Worm (Caenorhabditis elegans) whole organism, late embryonic: ENCODE measurements around the gene nhr-88.

Source experiments
- C38D4.7 ChIP-seq: fragments of 200-800 bp; sonication (Bioruptor generic); optimal IDR thresholded peaks from 2 replicates; lab custom pipeline; 2018; ENCODE audit warnings: mild to moderate bottlenecking, missing genetic modification characterization, moderate library complexity, missing compliant biosample characterization
- K02D7.2 ChIP-seq: sonication (generic microtip); optimal IDR thresholded peaks from 2 replicates; lab custom pipeline; 2017; ENCODE audit warnings: mild to moderate bottlenecking, missing genetic modification characterization, missing compliant biosample characterization
- K09A11.1 ChIP-seq: sonication (generic microtip); optimal IDR thresholded peaks from 2 replicates; lab custom pipeline; 2017; ENCODE audit warnings: antibody characterized with exemption, mild to moderate bottlenecking, missing genetic modification characterization, missing compliant biosample characterization; ENCODE audit not compliant: insufficient read depth
- ahr-1 ChIP-seq: sonication (generic microtip); optimal IDR thresholded peaks from 2 replicates; lab custom pipeline; 2016; ENCODE audit warnings: missing genetic modification characterization, missing compliant biosample characterization
- ama-1 ChIP-seq: fragments of 150-350 bp; optimal IDR thresholded peaks from 2 replicates; lab custom pipeline; 2014
- ceh-14 ChIP-seq: sonication (generic microtip); optimal IDR thresholded peaks from 2 replicates; lab custom pipeline; 2016; ENCODE audit warnings: missing genotype, missing genetic modification characterization, missing compliant biosample characterization
- ceh-2 ChIP-seq: sonication (generic microtip); optimal IDR thresholded peaks from 2 replicates; lab custom pipeline; 2016; ENCODE audit warnings: missing genotype, missing genetic modification characterization, missing compliant biosample characterization
- ceh-30 ChIP-seq: fragments of 150-350 bp; optimal IDR thresholded peaks from 2 replicates; lab custom pipeline; 2014; ENCODE audit warnings: missing biosample characterization, missing genetic modification characterization
- ceh-31 ChIP-seq: sonication (generic microtip); optimal IDR thresholded peaks from 2 replicates; lab custom pipeline; 2016; ENCODE audit warnings: missing genetic modification characterization, missing compliant biosample characterization
- ceh-45 ChIP-seq: fragments of 200-800 bp; sonication (Bioruptor generic); IDR thresholded peaks from 2 replicates; pipeline ENCODE4 v1.3.6; 2022; ENCODE audit warnings: missing genetic modification reagents, missing genetic modification characterization, missing compliant biosample characterization
- ceh-48 ChIP-seq: sonication (generic microtip); optimal IDR thresholded peaks from 2 replicates; lab custom pipeline; 2016; ENCODE audit warnings: missing genetic modification characterization, inconsistent platforms, missing compliant biosample characterization
- ceh-6 ChIP-seq: fragments of 200-800 bp; sonication (Bioruptor generic); optimal IDR thresholded peaks from 2 replicates; lab custom pipeline; 2018; ENCODE audit warnings: mild to moderate bottlenecking, missing genetic modification characterization, missing compliant biosample characterization
- ceh-9 ChIP-seq: sonication (generic microtip); optimal IDR thresholded peaks from 2 replicates; lab custom pipeline; 2016; ENCODE audit warnings: mild to moderate bottlenecking, missing genetic modification characterization, inconsistent platforms, missing compliant biosample characterization
- che-1 ChIP-seq: sonication (generic microtip); optimal IDR thresholded peaks from 2 replicates; lab custom pipeline; 2016; ENCODE audit warnings: mild to moderate bottlenecking, missing genetic modification characterization, missing compliant biosample characterization
- dmd-4 ChIP-seq: sonication (generic microtip); optimal IDR thresholded peaks from 2 replicates; lab custom pipeline; 2016; ENCODE audit warnings: borderline replicate concordance, missing genetic modification characterization, missing compliant biosample characterization
- dve-1 ChIP-seq: sonication (generic microtip); optimal IDR thresholded peaks from 2 replicates; lab custom pipeline; 2017; ENCODE audit warnings: antibody characterized with exemption, mild to moderate bottlenecking, missing genetic modification characterization, missing compliant biosample characterization
- elt-4 ChIP-seq: sonication (generic microtip); optimal IDR thresholded peaks from 2 replicates; lab custom pipeline; 2016; ENCODE audit warnings: missing genetic modification characterization, missing compliant biosample characterization
- eyg-1 ChIP-seq: sonication (generic microtip); optimal IDR thresholded peaks from 2 replicates; lab custom pipeline; 2016; ENCODE audit warnings: missing genotype, missing genetic modification characterization, missing compliant biosample characterization
- fkh-6 ChIP-seq: sonication (generic microtip); optimal IDR thresholded peaks from 2 replicates; lab custom pipeline; 2016; ENCODE audit warnings: missing genetic modification characterization, missing compliant biosample characterization
- gmeb-2 ChIP-seq: sonication (generic microtip); optimal IDR thresholded peaks from 2 replicates; lab custom pipeline; 2016; ENCODE audit warnings: missing genetic modification characterization, inconsistent platforms, missing compliant biosample characterization
- hlh-13 ChIP-seq: fragments of 200-800 bp; sonication (Bioruptor generic); optimal IDR thresholded peaks from 2 replicates; lab custom pipeline; 2018; ENCODE audit warnings: mild to moderate bottlenecking, missing genetic modification characterization, missing compliant biosample characterization
- hlh-15 ChIP-seq: sonication (generic microtip); optimal IDR thresholded peaks from 2 replicates; lab custom pipeline; 2016; ENCODE audit warnings: missing genetic modification characterization, missing compliant biosample characterization
- hlh-8 ChIP-seq: sonication (generic microtip); optimal IDR thresholded peaks from 2 replicates; lab custom pipeline; 2016; ENCODE audit warnings: missing genotype, missing genetic modification characterization, missing compliant biosample characterization
- lim-6 ChIP-seq: sonication (generic microtip); optimal IDR thresholded peaks from 2 replicates; lab custom pipeline; 2016; ENCODE audit warnings: missing genetic modification characterization, missing compliant biosample characterization
- lin-11 ChIP-seq: fragments of 200-800 bp; sonication (Bioruptor generic); optimal IDR thresholded peaks from 2 replicates; lab custom pipeline; 2018; ENCODE audit warnings: mild to moderate bottlenecking, missing genetic modification characterization, missing compliant biosample characterization
- nfya-1 ChIP-seq: sonication (generic microtip); optimal IDR thresholded peaks from 2 replicates; lab custom pipeline; 2017; ENCODE audit warnings: missing genetic modification characterization, mild to moderate bottlenecking, missing compliant biosample characterization, antibody characterized with exemption, moderate library complexity
- nhr-11 ChIP-seq: fragments of 150-350 bp; optimal IDR thresholded peaks from 2 replicates; lab custom pipeline; 2014; ENCODE audit warnings: missing biosample characterization, missing genetic modification characterization
- npax-4 ChIP-seq: sonication (generic microtip); optimal IDR thresholded peaks from 2 replicates; lab custom pipeline; 2016; ENCODE audit warnings: missing genetic modification characterization, missing compliant biosample characterization
- odd-2 ChIP-seq: sonication (generic microtip); optimal IDR thresholded peaks from 2 replicates; lab custom pipeline; 2017; ENCODE audit warnings: antibody characterized with exemption, mild to moderate bottlenecking, missing genetic modification characterization, missing compliant biosample characterization
- pat-9 ChIP-seq: fragments of 200-800 bp; sonication (Bioruptor generic); optimal IDR thresholded peaks from 2 replicates; lab custom pipeline; 2018; ENCODE audit warnings: mild to moderate bottlenecking, missing genetic modification characterization, moderate library complexity, missing compliant biosample characterization
- pros-1 ChIP-seq: fragments of 150-350 bp; optimal IDR thresholded peaks from 2 replicates; lab custom pipeline; 2014; ENCODE audit warnings: missing biosample characterization, missing genetic modification reagents, missing genetic modification characterization
- ref-2 ChIP-seq: sonication (generic microtip); optimal IDR thresholded peaks from 2 replicates; lab custom pipeline; 2016; ENCODE audit warnings: missing genetic modification characterization, missing compliant biosample characterization
- rnt-1 ChIP-seq: sonication (generic microtip); optimal IDR thresholded peaks from 2 replicates; lab custom pipeline; 2016; ENCODE audit warnings: missing genetic modification characterization, missing compliant biosample characterization
- sox-4 ChIP-seq: sonication (generic microtip); optimal IDR thresholded peaks from 2 replicates; lab custom pipeline; 2017; ENCODE audit warnings: mild to moderate bottlenecking, missing genetic modification characterization, inconsistent platforms, missing compliant biosample characterization
- syd-9 ChIP-seq: sonication (generic microtip); optimal IDR thresholded peaks from 2 replicates; lab custom pipeline; 2016; ENCODE audit warnings: mild to moderate bottlenecking, missing genetic modification characterization, moderate library complexity, missing compliant biosample characterization
- tbx-2 ChIP-seq: sonication (generic microtip); optimal IDR thresholded peaks from 2 replicates; lab custom pipeline; 2016; ENCODE audit warnings: missing genetic modification characterization, missing compliant biosample characterization
- unc-3 ChIP-seq, 2 experiments: fragments of 200-800 bp in 1 of 2; sonication (Bioruptor generic) in 1 of 2; sonication (generic microtip) in 1 of 2; conservative IDR thresholded peaks in 1 of 2; optimal IDR thresholded peaks in 1 of 2; 2 replicates each; pipeline versions ENCODE4 v1.3.6 to Lab custom; 2016 to 2022; ENCODE audit warnings: missing compliant biosample characterization in 2 of 2, missing genetic modification characterization in 2 of 2, missing genetic modification reagents in 1 of 2
- unc-42 ChIP-seq: sonication (generic microtip); optimal IDR thresholded peaks from 2 replicates; lab custom pipeline; 2016; ENCODE audit warnings: missing genotype, missing genetic modification characterization, missing compliant biosample characterization
- ztf-16 ChIP-seq: sonication (generic microtip); optimal IDR thresholded peaks from 2 replicates; lab custom pipeline; 2017; ENCODE audit warnings: missing genetic modification characterization, missing compliant biosample characterization

The nhr-88 gene

ce11 chrII:2931564-2931963 lies 44.9 kb upstream of the nhr-88 start:
- TF ChIP-seq ztf-16 = no peak
- TF ChIP-seq K02D7.2 = no peak
- TF ChIP-seq eyg-1 (tag; lab: Kevin White, UChicago) = no peak
- no peak for TF ChIP-seq nfya-1
- no peak for TF ChIP-seq fkh-6

- no peak for TF ChIP-seq ahr-1 (tag; lab: Kevin White, UChicago)
- no peak for TF ChIP-seq ceh-6 (GFP tag; lab: Kevin White, UChicago)
- TF ChIP-seq pat-9 = no peak
- TF ChIP-seq lim-6 (tag; lab: Kevin White, UChicago) = no peak
Measured at ce11 chrII:2934354-2934753, 42.1 kb upstream of the nhr-88 start, which contains the start of gene irld-67. Gene irld-67 (minus strand): TSS chrII:2934454.

- TF ChIP-seq ceh-31 (no peak), ceh-14 (tag; lab: Kevin White, UChicago) (no peak), sox-4 (tag; lab: Kevin White, UChicago) (no peak), tbx-2 (tag; lab: Kevin White, UChicago) (no peak), lim-6 (tag; lab: Kevin White, UChicago) (no peak), unc-42 (tag; lab: Kevin White, UChicago) (no peak), K09A11.1 (no peak), hlh-8 (tag; lab: Kevin White, UChicago) (no peak), elt-4 (no peak)
Measured at ce11 chrII:2937852-2938251, 38.6 kb upstream of the nhr-88 start, which contains the start of gene irld-65. Gene irld-65 (minus strand): TSS chrII:2937952.

DNA sequence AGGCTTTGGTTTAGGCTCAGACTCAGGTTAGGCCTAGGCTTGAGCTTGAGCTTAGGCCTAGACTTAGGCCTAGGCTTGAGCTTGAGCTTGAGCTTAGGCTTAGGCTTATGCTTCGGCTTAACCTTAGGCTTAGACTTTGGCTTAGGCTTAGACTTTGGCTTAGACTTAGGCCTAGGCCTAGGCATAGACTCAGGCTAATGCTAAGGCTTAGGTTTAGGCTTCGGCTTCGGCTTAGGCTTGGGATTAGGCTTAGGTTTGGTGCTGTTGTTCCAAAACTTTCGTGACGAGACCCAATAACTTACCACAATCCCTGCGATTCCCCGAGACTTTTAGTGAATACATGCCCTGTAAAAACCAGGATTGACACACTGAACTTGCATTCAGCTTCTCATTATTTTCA lies 36.8 kb upstream of the nhr-88 start:
- TF ChIP-seq hlh-13 (no peak), dve-1 (tag; lab: Kevin White, UChicago) (peak; percentile 67), K02D7.2 (no peak), ceh-48 (tag; lab: Kevin White, UChicago) (no peak)

DNA sequence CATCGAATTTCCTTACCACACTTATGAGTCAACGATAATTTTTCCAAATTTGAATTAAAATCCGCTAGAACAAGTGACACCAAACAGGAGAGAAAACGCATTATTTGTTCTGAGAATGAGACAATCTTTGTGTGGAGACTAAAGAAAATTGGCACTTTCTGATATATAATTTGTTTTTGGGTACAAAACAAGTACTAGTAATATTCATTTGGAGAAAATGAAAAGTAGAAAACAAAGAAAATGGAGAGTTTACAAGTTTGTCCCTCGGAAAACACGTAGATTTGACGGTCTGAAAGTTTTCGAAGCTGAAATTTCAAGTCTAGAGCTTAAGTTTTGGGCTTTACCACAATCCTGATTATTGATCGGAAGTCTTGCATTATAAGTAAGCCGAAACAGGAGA lies 35.7 kb upstream of the nhr-88 start, which contains the start of gene irld-66:
Gene irld-66, minus strand, starts transcription at position 101 of the 400 bp plus-strand sequence.
- TF ChIP-seq hlh-13 (no peak), unc-42 (tag; lab: Kevin White, UChicago) (no peak), ceh-45 (GFP tag; lab: Robert Waterston, UW) (no peak), pros-1 (tag; lab: Kevin White, UChicago) (no peak), fkh-6 (no peak), ahr-1 (tag; lab: Kevin White, UChicago) (no peak), ama-1 (no peak), ceh-6 (GFP tag; lab: Kevin White, UChicago) (no peak)
- TF ChIP-seq, all 69 proteins: peak for 0

- no peak for TF ChIP-seq npax-4 (tag; lab: Kevin White, UChicago)
- no peak for TF ChIP-seq hlh-15 (tag; lab: Kevin White, UChicago)
- no peak for TF ChIP-seq unc-42 (tag; lab: Kevin White, UChicago)
- TF ChIP-seq unc-3 (GFP tag; conservative IDR thresholded peaks at IDR 0.05; lab: Robert Waterston, UW) = no peak
- TF ChIP-seq unc-3 (tag; optimal IDR thresholded peaks at IDR 0.05; lab: Kevin White, UChicago) = no peak
- no peak for TF ChIP-seq ceh-48 (tag; lab: Kevin White, UChicago)
- no peak for TF ChIP-seq syd-9
- TF ChIP-seq gmeb-2 (tag; lab: Kevin White, UChicago) = no peak
- no peak for TF ChIP-seq ceh-30 (tag; lab: Kevin White, UChicago)
- TF ChIP-seq ztf-16 = no peak
Measured at ce11 chrII:2943966-2944365, 32.5 kb upstream of the nhr-88 start, which contains the start of the genes irld-50 and irld-49. Gene irld-50 (minus strand): TSS chrII:2944066. Gene irld-49 (plus strand): TSS chrII:2944176.

DNA sequence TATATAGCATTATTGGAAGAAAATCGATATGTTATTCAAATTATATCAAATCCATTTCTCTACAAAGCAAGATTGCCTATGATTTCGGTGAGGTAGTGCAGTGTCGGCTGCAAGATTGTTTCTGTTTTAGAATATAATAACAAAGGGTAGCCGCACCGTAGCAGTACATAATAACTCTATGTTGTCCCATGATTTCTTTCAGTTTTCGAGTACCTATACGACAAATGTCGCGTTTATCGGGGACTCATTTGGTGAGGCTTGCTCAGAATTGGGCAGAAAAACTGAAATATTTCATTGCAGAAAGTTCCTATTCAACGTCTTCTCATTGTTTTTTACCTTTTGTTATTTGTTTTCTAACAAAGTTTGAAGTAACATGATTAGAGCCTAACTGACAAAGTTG lies 30.0 kb upstream of the nhr-88 start, which contains the start of gene srw-79:
Gene srw-79, plus strand, starts transcription at position 301 of the 400 bp plus-strand sequence.
- TF ChIP-seq dmd-4 = no peak
- no peak for TF ChIP-seq C38D4.7 (GFP tag; lab: Kevin White, UChicago)
- TF ChIP-seq eyg-1 (tag; lab: Kevin White, UChicago) = no peak
- no peak for TF ChIP-seq ceh-48 (tag; lab: Kevin White, UChicago)
- TF ChIP-seq rnt-1 (tag; lab: Kevin White, UChicago) = no peak
- TF ChIP-seq ceh-9 (tag; lab: Kevin White, UChicago) = no peak
- no peak for TF ChIP-seq ceh-45 (GFP tag; lab: Robert Waterston, UW)
- no peak for TF ChIP-seq elt-4
- no peak for TF ChIP-seq odd-2 (tag; lab: Kevin White, UChicago)
- no peak for TF ChIP-seq ceh-2 (tag; lab: Kevin White, UChicago)
- no peak for TF ChIP-seq ref-2 (tag; lab: Kevin White, UChicago)
- TF ChIP-seq che-1 = no peak
- no peak for TF ChIP-seq ztf-16
- TF ChIP-seq nhr-11 (tag; lab: Kevin White, UChicago) = no peak
- no peak for TF ChIP-seq lin-11 (tag; lab: Kevin White, UChicago)
- TF ChIP-seq pat-9 = no peak
